Worm (Caenorhabditis elegans) whole organism, L2 larva: Measurements from ENCODE around the gene F57A10.4.
"Not testable (repeated sequence)": the region's sequence is repeated elsewhere in the genome, so short reads cannot be mapped to it uniquely, and the experiment has no call there.

ENCODE experiments used
- C34F6.9 ChIP-seq: fragments of 150-350 bp; optimal IDR thresholded peaks from 2 replicates; lab custom pipeline; 2014; ENCODE audit warnings: missing biosample characterization, missing genetic modification characterization
- F13H6.1 ChIP-seq: sonication (generic microtip); optimal IDR thresholded peaks from 2 replicates; lab custom pipeline; 2016; ENCODE audit warnings: missing genetic modification characterization, missing compliant biosample characterization
- ZK546.5 ChIP-seq: sonication (generic microtip); optimal IDR thresholded peaks from 2 replicates; lab custom pipeline; 2017; ENCODE audit warnings: missing biosample characterization, missing genetic modification characterization
- alr-1 ChIP-seq: fragments of 150-350 bp; optimal IDR thresholded peaks from 2 replicates; lab custom pipeline; 2014; ENCODE audit warnings: missing biosample characterization, missing genetic modification characterization
- ama-1 ChIP-seq: fragments of 150-350 bp; optimal IDR thresholded peaks from 2 replicates; lab custom pipeline; 2018; ENCODE audit warnings: inconsistent platforms
- blmp-1 ChIP-seq: sonication (generic microtip); optimal IDR thresholded peaks from 2 replicates; lab custom pipeline; 2017; ENCODE audit warnings: missing genetic modification characterization, mild to moderate bottlenecking, missing compliant biosample characterization, antibody characterized with exemption, moderate library complexity; ENCODE audit not compliant: insufficient read depth
- ceh-82 ChIP-seq: fragments of 150-350 bp; optimal IDR thresholded peaks from 2 replicates; lab custom pipeline; 2014; ENCODE audit warnings: missing biosample characterization, missing genetic modification characterization
- crh-2 ChIP-seq: sonication (generic microtip); optimal IDR thresholded peaks from 2 replicates; lab custom pipeline; 2017; ENCODE audit warnings: missing biosample characterization, missing genetic modification characterization
- dmd-4 ChIP-seq: sonication (generic microtip); optimal IDR thresholded peaks from 2 replicates; lab custom pipeline; 2017; ENCODE audit warnings: missing biosample characterization, missing genetic modification characterization
- elt-3 ChIP-seq: sonication (generic microtip); optimal IDR thresholded peaks from 2 replicates; lab custom pipeline; 2017; ENCODE audit warnings: missing biosample characterization, missing genetic modification characterization
- fos-1 ChIP-seq: fragments of 150-350 bp; optimal IDR thresholded peaks from 2 replicates; lab custom pipeline; 2014; ENCODE audit warnings: missing biosample characterization, missing genetic modification characterization
- gmeb-1 ChIP-seq: fragments of 150-350 bp; optimal IDR thresholded peaks from 2 replicates; lab custom pipeline; 2014; ENCODE audit warnings: missing biosample characterization, missing genetic modification characterization
- nhr-10 ChIP-seq: sonication (generic microtip); optimal IDR thresholded peaks from 2 replicates; lab custom pipeline; 2017; ENCODE audit warnings: missing biosample characterization, missing genetic modification characterization
- nhr-11 ChIP-seq: fragments of 150-350 bp; optimal IDR thresholded peaks from 2 replicates; lab custom pipeline; 2014; ENCODE audit warnings: missing biosample characterization, missing genetic modification characterization
- nhr-129 ChIP-seq: fragments of 150-350 bp; optimal IDR thresholded peaks from 2 replicates; lab custom pipeline; 2014; ENCODE audit warnings: missing biosample characterization, missing genetic modification characterization
- nhr-237 ChIP-seq: fragments of 150-350 bp; optimal IDR thresholded peaks from 2 replicates; lab custom pipeline; 2014; ENCODE audit warnings: missing biosample characterization, missing genetic modification characterization
- nhr-6 ChIP-seq: fragments of 150-350 bp; optimal IDR thresholded peaks from 2 replicates; lab custom pipeline; 2014; ENCODE audit warnings: missing biosample characterization, missing genetic modification characterization
- nhr-77 ChIP-seq: fragments of 150-350 bp; optimal IDR thresholded peaks from 2 replicates; lab custom pipeline; 2014; ENCODE audit warnings: missing biosample characterization, missing genetic modification characterization
- skn-1 ChIP-seq: sonication (generic microtip); optimal IDR thresholded peaks from 2 replicates; lab custom pipeline; 2017; ENCODE audit warnings: missing biosample characterization, missing genetic modification characterization
- sma-3 ChIP-seq: sonication (generic microtip); optimal IDR thresholded peaks from 2 replicates; lab custom pipeline; 2016; ENCODE audit warnings: missing genetic modification reagents, missing genetic modification characterization, missing compliant biosample characterization
- sma-9 ChIP-seq, 2 experiments: fragments of 150-350 bp in 1 of 2; sonication (generic microtip) in 1 of 2; optimal IDR thresholded peaks; 2 replicates each; lab custom pipeline; 2014 to 2016; ENCODE audit warnings: missing genetic modification characterization in 2 of 2, mild to moderate bottlenecking in 1 of 2, missing biosample characterization in 1 of 2, missing compliant biosample characterization in 1 of 2, missing genetic modification reagents in 1 of 2, moderate library complexity in 1 of 2
- snpc-4 ChIP-seq: fragments of 150-350 bp; optimal IDR thresholded peaks from 2 replicates; lab custom pipeline; 2014; ENCODE audit warnings: missing biosample characterization, missing genetic modification characterization
- zag-1 ChIP-seq: fragments of 150-350 bp; optimal IDR thresholded peaks from 2 replicates; lab custom pipeline; 2014; ENCODE audit warnings: missing biosample characterization, missing genetic modification characterization
- ztf-1 ChIP-seq: fragments of 200-800 bp; sonication (Bioruptor generic); conservative IDR thresholded peaks from 2 replicates; pipeline ENCODE4 v1.3.6; 2022; ENCODE audit warnings: missing genetic modification characterization, missing compliant biosample characterization
- ztf-11 ChIP-seq: sonication (generic microtip); optimal IDR thresholded peaks from 2 replicates; lab custom pipeline; 2017; ENCODE audit warnings: missing biosample characterization, missing genetic modification characterization

Gene F57A10.4

ce11 chrV:15811982-15812381, 42.7 kb downstream of the F57A10.4 start, which contains the start of gene nhr-282:
TSS of gene nhr-282 (plus strand) at chrV:15812282.
- not testable (repeated sequence) for TF ChIP-seq nhr-129 (tag; lab: Kevin White, UChicago); F13H6.1 (tag; lab: Kevin White, UChicago); ama-1 (lab: Kevin White, UChicago)

- TF ChIP-seq snpc-4 (tag; lab: Kevin White, UChicago) (no peak), nhr-77 (no peak), elt-3 (tag; lab: Kevin White, UChicago) (no peak), blmp-1 (tag; lab: Kevin White, UChicago) (peak; percentile 40), ceh-82 (tag; lab: Kevin White, UChicago) (no peak), gmeb-1 (tag; lab: Kevin White, UChicago) (no peak), sma-3 (GFP tag; lab: Kevin White, UChicago) (no peak), dmd-4 (tag; lab: Kevin White, UChicago) (no peak), sma-9 (GFP tag; optimal IDR thresholded peaks at IDR 0.05; lab: Kevin White, UChicago) (peak; percentile 22), sma-9 (tag; optimal IDR thresholded peaks at IDR 0.05; lab: Kevin White, UChicago) (no peak), nhr-129 (tag; lab: Kevin White, UChicago) (peak; percentile 48), nhr-237 (no peak), ztf-1 (GFP tag; lab: Robert Waterston, UW) (no peak), C34F6.9 (tag; lab: Kevin White, UChicago) (no peak)
Observed at ce11 chrV:15815962-15816432, 46.8 kb downstream of the F57A10.4 start, which contains the start of the genes fbxa-69 and F54B8.4. TSS of gene fbxa-69 (minus strand) at chrV:15815971. TSS of gene F54B8.4 (plus strand) at chrV:15816382.

- TF ChIP-seq ama-1 (lab: Kevin White, UChicago) (no peak), nhr-77 (no peak), ztf-1 (GFP tag; lab: Robert Waterston, UW) (no peak), sma-3 (GFP tag; lab: Kevin White, UChicago) (no peak), nhr-6 (tag; lab: Kevin White, UChicago) (no peak), fos-1 (tag; lab: Kevin White, UChicago) (no peak), blmp-1 (tag; lab: Kevin White, UChicago) (no peak), nhr-11 (tag; lab: Kevin White, UChicago) (no peak), crh-2 (no peak), zag-1 (tag; lab: Kevin White, UChicago) (no peak), snpc-4 (tag; lab: Kevin White, UChicago) (no peak), skn-1 (tag; lab: Kevin White, UChicago) (no peak), ZK546.5 (no peak), alr-1 (tag; lab: Kevin White, UChicago) (no peak), nhr-10 (tag; lab: Kevin White, UChicago) (no peak), elt-3 (tag; lab: Kevin White, UChicago) (no peak), ztf-11 (tag; lab: Kevin White, UChicago) (no peak)
Observed at ce11 chrV:15817746-15818145, 48.5 kb downstream of the F57A10.4 start, which contains the start of gene abf-3. TSS of gene abf-3 (minus strand) at chrV:15817846.
